Fruit fly (Drosophila melanogaster): ENCODE data around the gene CG42846.

Gene CG42846

DNA sequence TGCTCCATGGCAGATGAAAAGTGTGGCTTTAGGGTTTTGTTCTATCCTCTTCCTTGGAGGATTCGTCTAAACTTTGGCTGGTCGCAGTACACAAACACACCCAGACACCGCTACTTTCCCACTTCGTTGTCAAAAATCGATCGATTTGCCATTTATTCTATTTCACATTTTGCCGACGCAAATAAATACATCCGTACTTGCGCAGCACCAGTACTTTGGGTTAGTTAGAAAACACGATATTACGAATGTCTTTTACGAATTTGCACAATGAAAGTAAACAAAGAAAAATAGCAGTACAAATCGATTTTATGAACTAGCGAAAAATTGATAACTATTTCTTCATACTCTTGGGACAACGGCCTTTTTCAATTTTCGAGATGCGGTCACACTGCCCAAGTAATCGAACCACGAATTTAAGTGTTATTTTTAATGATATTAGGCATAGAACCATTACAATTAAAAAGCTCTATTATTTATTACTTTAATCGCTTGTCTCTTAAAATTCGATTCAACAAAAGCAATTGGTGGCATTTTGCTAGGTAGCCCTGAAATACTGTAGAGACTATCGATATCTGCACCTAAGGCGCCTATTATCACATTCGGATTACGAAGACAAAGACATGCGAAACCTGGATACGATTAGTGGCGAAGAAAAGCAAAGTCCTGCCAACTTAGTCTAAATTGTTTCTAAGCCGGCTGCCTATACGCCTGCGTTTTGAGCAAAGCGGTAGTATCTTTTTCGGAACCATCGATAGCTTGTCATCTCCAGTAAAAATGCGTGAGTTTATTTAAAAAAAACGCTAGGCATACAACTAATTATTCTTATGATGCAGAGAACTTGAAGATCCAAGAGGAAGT, 26.4 kb upstream of the CG42846 start, which contains the start of the genes DIP2 and wac (continued):
- TF ChIP-seq CG18262 (tag; optimal IDR thresholded peaks at IDR 0.05) (peak; percentile 64), dmrt99B (tag; optimal IDR thresholded peaks at IDR 0.05) (no peak), CG1647 (GFP tag; optimal IDR thresholded peaks at IDR 0.05) (peak; percentile 83), CG11696 (GFP tag; IDR thresholded peaks at IDR 0.05) (0 out of 2 replicates have a peak, but pooled peaks have one; percentile 42), CG2116 (GFP tag; optimal IDR thresholded peaks at IDR 0.05) (peak; percentile 94), CG4328 (GFP tag; optimal IDR thresholded peaks at IDR 0.05) (peak; percentile 32), CG4730 (GFP tag; IDR thresholded peaks at IDR 0.05) (peak; percentile 62), cg (GFP tag; optimal IDR thresholded peaks at IDR 0.05) (peak; percentile 35), CG15514 (GFP tag; optimal IDR thresholded peaks at IDR 0.05) (peak; percentile 97), D19B (GFP tag; optimal IDR thresholded peaks at IDR 0.05) (no peak), sima (GFP tag; optimal IDR thresholded peaks at IDR 0.05) (no peak), CG8089 (GFP tag; optimal IDR thresholded peaks at IDR 0.05) (peak; percentile 73), sr (GFP tag; IDR thresholded peaks at IDR 0.05) (0 out of 3 replicates have a peak, but pooled peaks have one; percentile 5), CG12391 (tag; optimal IDR thresholded peaks at IDR 0.05) (peak; percentile 81), HmgD (GFP tag; optimal IDR thresholded peaks at IDR 0.05) (peak; percentile 78), CG8388 (GFP tag; optimal IDR thresholded peaks at IDR 0.05) (peak; percentile 28), sqz (GFP tag; optimal IDR thresholded peaks at IDR 0.05) (no peak), CG14441 (GFP tag; IDR thresholded peaks at IDR 0.05) (peak; percentile 62), C15 (GFP tag; IDR thresholded peaks at IDR 0.05) (no peak), Dad (GFP tag; optimal IDR thresholded peaks at IDR 0.05) (peak; percentile 79), Lpt (GFP tag; optimal IDR thresholded peaks at IDR 0.05) (no peak), CG13624 (GFP tag; optimal IDR thresholded peaks at IDR 0.05) (peak; percentile 88), crc (GFP tag; optimal IDR thresholded peaks at IDR 0.05) (peak; percentile 67), ttk (GFP tag; IDR thresholded peaks at IDR 0.05) (peak; percentile 60), CG8359 (GFP tag; optimal IDR thresholded peaks at IDR 0.05; ENCODE audit: borderline replicate concordance) (no peak), so (GFP tag; IDR thresholded peaks at IDR 0.05) (peak; percentile 73; the same call in 2 of the 3 replicates), CG12104 (GFP tag; optimal IDR thresholded peaks at IDR 0.05) (peak; percentile 3), CG7556 (GFP tag; optimal IDR thresholded peaks at IDR 0.05) (peak; percentile 55), ranshi (GFP tag; IDR thresholded peaks at IDR 0.05) (0 out of 2 replicates have a peak, but pooled peaks have one; percentile 74), bsh (GFP tag; optimal IDR thresholded peaks at IDR 0.05) (peak in 1 of 2 experiments; percentile 51), CG8944 (GFP tag; optimal IDR thresholded peaks at IDR 0.05) (peak; percentile 84), zen (tag; optimal IDR thresholded peaks at IDR 0.05) (peak; percentile 57), CG10321 (GFP tag; IDR thresholded peaks at IDR 0.05) (no peak), CG5245 (GFP tag; optimal IDR thresholded peaks at IDR 0.05) (peak; percentile 73), zfh1 (GFP tag; IDR thresholded peaks at IDR 0.05) (peak; percentile 85), dysf (GFP tag; IDR thresholded peaks at IDR 0.05) (peak; percentile 71), eyg (GFP tag; optimal IDR thresholded peaks at IDR 0.05) (peak; percentile 88), Ptx1 (GFP tag; IDR thresholded peaks at IDR 0.05) (peak; percentile 81), CG8290 (GFP tag; optimal IDR thresholded peaks at IDR 0.05) (peak; percentile 60), CG8290 (tag; optimal IDR thresholded peaks at IDR 0.05) (peak; percentile 27 to 90), BtbVII (GFP tag; optimal IDR thresholded peaks at IDR 0.05) (peak; percentile 39), tna (GFP tag; IDR thresholded peaks at IDR 0.05; ENCODE audit: partially characterized antibody) (peak; percentile 86), CG11093 (GFP tag; IDR thresholded peaks at IDR 0.05) (peak; percentile 57; the same call in 1 of the 3 replicates), gt (GFP tag; IDR thresholded peaks at IDR 0.05) (no peak), CG10209 (GFP tag; optimal IDR thresholded peaks at IDR 0.05) (peak; percentile 53), wek (GFP tag; optimal IDR thresholded peaks at IDR 0.05) (no peak), CG3838 (GFP tag; optimal IDR thresholded peaks at IDR 0.05) (peak; percentile 54), gfzf (GFP tag; optimal IDR thresholded peaks at IDR 0.05) (peak; percentile 89), crol (GFP tag; IDR thresholded peaks at IDR 0.05) (no peak)

Measured in whole organism, embryonic.